Worm (Caenorhabditis elegans): ENCODE measurements around the gene F17C11.22.
A peak's percentile ranks its signal among the peaks of the same experiment; 100 is the strongest.

Gene F17C11.22

ce11 chrV:11000650-11001049 is 30.7 kb upstream of the F17C11.22 start, which contains the start of gene isy-1:
TSS of gene isy-1 (minus strand) at chrV:11000699.
- no peak for TF ChIP-seq mbf-1 (tag; optimal IDR thresholded peaks at IDR 0.05)
- no peak for TF ChIP-seq aly-2 (tag; optimal IDR thresholded peaks at IDR 0.05)
- no peak for TF ChIP-seq elt-3 (tag; optimal IDR thresholded peaks at IDR 0.05)
- no peak for TF ChIP-seq skn-1 (tag; optimal IDR thresholded peaks at IDR 0.05)
- no peak for TF ChIP-seq ztf-11 (tag; optimal IDR thresholded peaks at IDR 0.05)
- TF ChIP-seq nhr-77 (tag; optimal IDR thresholded peaks at IDR 0.05), result no peak
- no peak for TF ChIP-seq lin-39 (tag; optimal IDR thresholded peaks at IDR 0.05)
- peak; percentile 52 for TF ChIP-seq mab-5 (tag; optimal IDR thresholded peaks at IDR 0.05)
- TF ChIP-seq lsy-2 (tag; optimal IDR thresholded peaks at IDR 0.05), result peak; percentile 18 to 86
- peak; percentile 91 for TF ChIP-seq unc-55 (GFP tag; optimal IDR thresholded peaks at IDR 0.05)
- no peak for TF ChIP-seq lin-11 (tag; optimal IDR thresholded peaks at IDR 0.05)
- no peak for TF ChIP-seq nhr-23 (tag; optimal IDR thresholded peaks at IDR 0.05)
- TF ChIP-seq dmd-4 (tag; optimal IDR thresholded peaks at IDR 0.05), result no peak
- peak; percentile 57 for TF ChIP-seq snpc-4 (tag; optimal IDR thresholded peaks at IDR 0.05)
- TF ChIP-seq nhr-237 (tag; optimal IDR thresholded peaks at IDR 0.05), result no peak
- no peak for TF ChIP-seq R02D3.7 (tag; optimal IDR thresholded peaks at IDR 0.05)
- TF ChIP-seq nhr-12 (tag; optimal IDR thresholded peaks at IDR 0.05), result no peak
- no peak for TF ChIP-seq elt-1 (tag; optimal IDR thresholded peaks at IDR 0.05)
- TF ChIP-seq C34F6.9 (tag; optimal IDR thresholded peaks at IDR 0.05), result peak; percentile 95
- TF ChIP-seq ceh-82 (tag; optimal IDR thresholded peaks at IDR 0.05), result no peak
- TF ChIP-seq ztf-1 (GFP tag; conservative IDR thresholded peaks at IDR 0.05), result no peak
- TF ChIP-seq nhr-11 (tag; optimal IDR thresholded peaks at IDR 0.05), result no peak
- peak; percentile 6 for TF ChIP-seq ZK546.5 (tag; optimal IDR thresholded peaks at IDR 0.05)
- TF ChIP-seq fos-1 (tag; optimal IDR thresholded peaks at IDR 0.05), result peak; percentile 38
- no peak for TF ChIP-seq ceh-16 (tag; optimal IDR thresholded peaks at IDR 0.05)
- peak; percentile 41 for TF ChIP-seq sma-3 (GFP tag; optimal IDR thresholded peaks at IDR 0.05)
- no peak for TF ChIP-seq Y55F3AM.14 (GFP tag; optimal IDR thresholded peaks at IDR 0.05)
- TF ChIP-seq nhr-25 (tag; optimal IDR thresholded peaks at IDR 0.05), result no peak
- no peak for TF ChIP-seq unc-62 (GFP tag; optimal IDR thresholded peaks at IDR 0.05)
- TF ChIP-seq alr-1 (tag; optimal IDR thresholded peaks at IDR 0.05), result no peak
- peak; percentile 48 for TF ChIP-seq blmp-1 (tag; optimal IDR thresholded peaks at IDR 0.05; ENCODE audit: insufficient read depth)
- no peak for TF ChIP-seq ztf-4 (tag; optimal IDR thresholded peaks at IDR 0.05)
- TF ChIP-seq lin-13 (GFP tag; optimal IDR thresholded peaks at IDR 0.05), result peak; percentile 75
- peak; percentile 32 for TF ChIP-seq F13H6.1 (tag; optimal IDR thresholded peaks at IDR 0.05)
- no peak for TF ChIP-seq unc-39 (tag; optimal IDR thresholded peaks at IDR 0.05)
- no peak for TF ChIP-seq nhr-10 (tag; optimal IDR thresholded peaks at IDR 0.05)
- peak; percentile 86 for TF ChIP-seq sma-9 (GFP tag; optimal IDR thresholded peaks at IDR 0.05)
- no peak for TF ChIP-seq sma-9 (tag; optimal IDR thresholded peaks at IDR 0.05)
- TF ChIP-seq egl-27 (tag; optimal IDR thresholded peaks at IDR 0.05), result no peak
- no peak for TF ChIP-seq sem-4 (tag; optimal IDR thresholded peaks at IDR 0.05)
- TF ChIP-seq crh-2 (tag; optimal IDR thresholded peaks at IDR 0.05), result peak; percentile 79
- TF ChIP-seq peb-1 (tag; optimal IDR thresholded peaks at IDR 0.05), result no peak
- TF ChIP-seq ama-1 (optimal IDR thresholded peaks at IDR 0.05), result no peak
- TF ChIP-seq gmeb-1 (tag; optimal IDR thresholded peaks at IDR 0.05), result peak; percentile 96
- TF ChIP-seq nhr-21 (tag; optimal IDR thresholded peaks at IDR 0.05), result peak; percentile 50
- no peak for TF ChIP-seq nhr-6 (tag; optimal IDR thresholded peaks at IDR 0.05)
- TF ChIP-seq zag-1 (tag; optimal IDR thresholded peaks at IDR 0.05), result no peak
- TF ChIP-seq nhr-129 (tag; optimal IDR thresholded peaks at IDR 0.05), result peak; percentile 58
- no peak for TF ChIP-seq mdl-1 (tag; optimal IDR thresholded peaks at IDR 0.05)

All from whole organism, L2 larva.